Worm (Caenorhabditis elegans) whole organism, L1 larva: ENCODE results near the gene C07D10.6.

Experiments
- fos-1 ChIP-seq: fragments of 150-350 bp; optimal IDR thresholded peaks from 2 replicates; lab custom pipeline; 2014; ENCODE audit warnings: missing biosample characterization, missing genetic modification characterization
- lin-15B ChIP-seq: fragments of 150-350 bp; sonication (generic microtip); optimal IDR thresholded peaks from 3 replicates; lab custom pipeline; 2014; ENCODE audit warnings: missing biosample characterization, missing genetic modification characterization
- lin-35 ChIP-seq, 2 experiments: fragments of 150-350 bp; optimal IDR thresholded peaks; 2 replicates each; lab custom pipeline; 2014; ENCODE audit warnings: missing biosample characterization in 2 of 2, missing genetic modification characterization in 2 of 2, missing genetic modification reagents in 2 of 2
- lsy-2 ChIP-seq, 2 experiments: fragments of 150-350 bp; optimal IDR thresholded peaks; 2 replicates each; lab custom pipeline; 2014; ENCODE audit warnings: missing biosample characterization in 2 of 2, missing genetic modification characterization in 2 of 2
- nhr-11 ChIP-seq: fragments of 150-350 bp; optimal IDR thresholded peaks from 2 replicates; lab custom pipeline; 2014; ENCODE audit warnings: missing biosample characterization, missing genetic modification characterization
- nhr-12 ChIP-seq: sonication (generic microtip); optimal IDR thresholded peaks from 2 replicates; lab custom pipeline; 2017; ENCODE audit warnings: missing biosample characterization, missing genetic modification characterization
- tbx-2 ChIP-seq: sonication (generic microtip); optimal IDR thresholded peaks from 2 replicates; lab custom pipeline; 2016; ENCODE audit warnings: missing genetic modification characterization, missing compliant biosample characterization
- unc-62 ChIP-seq: fragments of 150-350 bp; optimal IDR thresholded peaks from 2 replicates; lab custom pipeline; 2014; ENCODE audit warnings: missing biosample characterization, missing genetic modification reagents, missing genetic modification characterization

DNA sequence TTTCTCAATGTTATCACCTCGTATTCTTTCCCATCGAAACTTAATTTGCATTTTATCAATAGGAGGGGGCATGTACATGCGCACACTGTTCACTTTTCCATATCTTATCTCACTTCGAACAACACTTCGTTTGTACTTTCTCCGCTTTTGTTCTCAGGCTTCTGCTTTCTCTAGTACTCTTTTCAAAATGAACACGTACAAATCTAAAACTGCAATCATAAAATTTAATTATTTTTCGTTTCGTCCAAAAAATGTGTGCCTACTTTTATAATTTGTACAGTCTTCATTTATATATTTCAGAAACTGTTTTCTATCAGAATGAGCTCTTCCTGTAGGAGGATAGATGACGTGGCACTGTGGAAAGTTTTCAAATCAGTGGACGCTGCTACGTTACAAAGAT, 19.6 kb downstream of the C07D10.6 start, which contains the start of gene C07D10.1:
- TF ChIP-seq fos-1 (tag; lab: Kevin White, UChicago) (no peak), tbx-2 (tag; lab: Kevin White, UChicago) (no peak), nhr-12 (no peak), nhr-11 (tag; lab: Kevin White, UChicago) (no peak), lin-15B (no peak), unc-62 (no peak), lin-35 (GFP tag; optimal IDR thresholded peaks at IDR 0.05; lab: Kevin White, UChicago) (no peak), lsy-2 (tag; optimal IDR thresholded peaks at IDR 0.05; lab: Kevin White, UChicago) (no peak)
